Fruit fly (Drosophila melanogaster) S2 (cell line): ENCODE results near the gene SecCl.

Source experiments
- CG8478 ChIP-seq: fragments of >200 bp; optimal IDR thresholded peaks from 2 replicates; lab custom pipeline; 2018
- CTCF ChIP-seq, 2 experiments: fragments of >200 bp; optimal IDR thresholded peaks; 2 replicates each; lab custom pipeline; 2018

DNA sequence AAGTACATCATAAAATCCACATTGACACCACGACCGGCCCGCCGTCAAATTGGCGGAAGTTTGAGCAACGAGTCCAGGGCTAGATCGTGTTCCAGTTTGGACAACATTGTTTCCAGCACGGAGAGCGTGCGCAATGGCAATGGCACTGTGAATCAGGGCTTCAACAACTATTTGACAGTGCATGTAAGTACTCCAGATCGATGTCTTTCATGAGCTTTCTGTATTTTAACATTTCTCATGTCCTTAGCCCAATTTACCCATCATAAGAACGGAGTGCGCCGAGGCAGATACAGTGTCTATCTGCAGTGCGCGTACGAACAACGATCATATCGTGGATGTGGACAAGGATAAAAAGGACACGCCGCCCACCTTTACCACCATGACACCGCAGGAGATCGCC, 4.0 kb downstream of the SecCl start:
- TF ChIP-seq CTCF (optimal IDR thresholded peaks at IDR 0.05; lab: Kevin White, UChicago) (no peak), CG8478 (lab: Kevin White, UChicago) (no peak)
